Fruit fly (Drosophila melanogaster) whole organism, prepupa: Measurements from ENCODE around the gene Polr3D.

ENCODE experiments used
- Blimp-1 ChIP-seq: fragments of 200-800 bp; sonication (Bioruptor generic); optimal IDR thresholded peaks from 3 replicates; lab custom pipeline; 2017; ENCODE audit warnings: missing biosample characterization, missing genetic modification characterization, mild to moderate bottlenecking, moderate library complexity, missing genetic modification reagents
- CG10631 ChIP-seq: fragments of 200-800 bp; sonication (Bioruptor generic); optimal IDR thresholded peaks from 2 replicates; lab custom pipeline; 2016; ENCODE audit warnings: missing biosample characterization, missing genetic modification characterization
- CG10669 ChIP-seq: fragments of 200-800 bp; sonication (Bioruptor generic); optimal IDR thresholded peaks from 3 replicates; lab custom pipeline; 2018; ENCODE audit warnings: missing biosample characterization, mild to moderate bottlenecking, missing genetic modification characterization, moderate library complexity
- CG11294 ChIP-seq: fragments of 200-800 bp; sonication (Bioruptor generic); IDR thresholded peaks from 2 replicates; pipeline ENCODE4 v1.3.6; 2022; ENCODE audit warnings: missing biosample characterization, missing genetic modification characterization
- CG11762 ChIP-seq: fragments of 200-800 bp; sonication (Bioruptor generic); optimal IDR thresholded peaks from 3 replicates; lab custom pipeline; 2016; ENCODE audit warnings: missing biosample characterization, missing genetic modification characterization; ENCODE audit not compliant: insufficient read depth
- CG11902 ChIP-seq: fragments of 200-800 bp; sonication (Bioruptor generic); optimal IDR thresholded peaks from 3 replicates; lab custom pipeline; 2016; ENCODE audit warnings: missing biosample characterization, missing genetic modification characterization
- CG15336 ChIP-seq: fragments of 200-800 bp; sonication (Bioruptor generic); IDR thresholded peaks from 2 replicates; pipeline ENCODE4 v1.3.6; 2022; ENCODE audit warnings: missing biosample characterization, missing genetic modification characterization
- CG1621 ChIP-seq: fragments of 200-800 bp; sonication (Bioruptor generic); optimal IDR thresholded peaks from 3 replicates; lab custom pipeline; 2018; ENCODE audit warnings: missing biosample characterization, mild to moderate bottlenecking, missing genetic modification characterization
- CG16779 ChIP-seq: fragments of 200-800 bp; sonication (Bioruptor generic); optimal IDR thresholded peaks from 3 replicates; lab custom pipeline; 2017; ENCODE audit warnings: missing biosample characterization, mild to moderate bottlenecking, missing genetic modification characterization
- CG3032 ChIP-seq: fragments of 200-800 bp; optimal IDR thresholded peaks from 2 replicates; lab custom pipeline; 2019; ENCODE audit warnings: missing biosample characterization, mild to moderate bottlenecking, missing genetic modification characterization, moderate library complexity
- CG31627 ChIP-seq: fragments of 200-800 bp; sonication (Bioruptor generic); optimal IDR thresholded peaks from 3 replicates; lab custom pipeline; 2016; ENCODE audit warnings: missing biosample characterization, missing genetic modification characterization
- CG34406 ChIP-seq: fragments of 200-800 bp; sonication (Bioruptor generic); optimal IDR thresholded peaks from 3 replicates; lab custom pipeline; 2016; ENCODE audit warnings: missing biosample characterization, missing genetic modification characterization
- CG3919 ChIP-seq: fragments of 200-800 bp; sonication (Bioruptor generic); optimal IDR thresholded peaks from 3 replicates; lab custom pipeline; 2016; ENCODE audit warnings: missing biosample characterization, missing genetic modification characterization
- CG6163 ChIP-seq: fragments of 200-800 bp; sonication (Bioruptor generic); IDR thresholded peaks from 3 replicates; pipeline ENCODE4 v1.3.6; 2022; ENCODE audit warnings: missing biosample characterization, missing genetic modification characterization
- CG6276 ChIP-seq: fragments of 200-800 bp; sonication (Bioruptor generic); optimal IDR thresholded peaks from 2 replicates; lab custom pipeline; 2017; ENCODE audit warnings: missing biosample characterization, mild to moderate bottlenecking, missing genetic modification characterization
- CG6792 ChIP-seq: fragments of 200-800 bp; sonication (Bioruptor generic); optimal IDR thresholded peaks from 3 replicates; lab custom pipeline; 2016; ENCODE audit warnings: missing biosample characterization, missing genetic modification characterization
- CG6808 ChIP-seq: fragments of 200-800 bp; sonication (Bioruptor generic); optimal IDR thresholded peaks from 3 replicates; lab custom pipeline; 2017; ENCODE audit warnings: missing biosample characterization, missing genetic modification characterization, mild to moderate bottlenecking, moderate library complexity, missing genetic modification reagents
- CG6854 ChIP-seq: fragments of 200-800 bp; sonication (Bioruptor generic); optimal IDR thresholded peaks from 2 replicates; lab custom pipeline; 2017; ENCODE audit warnings: missing biosample characterization, mild to moderate bottlenecking, missing genetic modification characterization
- CG8119 ChIP-seq: fragments of 200-800 bp; sonication (Bioruptor generic); IDR thresholded peaks from 3 replicates; pipeline ENCODE4 v1.3.6; 2022; ENCODE audit warnings: missing biosample characterization, missing genetic modification characterization
- CG9139 ChIP-seq: fragments of 200-800 bp; sonication (Bioruptor generic); optimal IDR thresholded peaks from 3 replicates; lab custom pipeline; 2017; ENCODE audit warnings: missing biosample characterization, mild to moderate bottlenecking, missing genetic modification characterization
- Eip75B ChIP-seq: fragments of 200-800 bp; sonication (Bioruptor generic); optimal IDR thresholded peaks from 3 replicates; lab custom pipeline; 2016; ENCODE audit warnings: missing biosample characterization, missing genetic modification characterization
- Eip78C ChIP-seq: fragments of 200-800 bp; sonication (Bioruptor generic); peaks from one replicate; lab custom pipeline; 2016; ENCODE audit warnings: missing biosample characterization, missing genetic modification characterization
- Eip93F ChIP-seq: fragments of 200-800 bp; sonication (Bioruptor generic); optimal IDR thresholded peaks from 2 replicates; lab custom pipeline; 2016; ENCODE audit warnings: missing biosample characterization, mild to moderate bottlenecking, missing genetic modification characterization
- Ets21C ChIP-seq: fragments of 200-800 bp; sonication (Bioruptor generic); optimal IDR thresholded peaks from 3 replicates; lab custom pipeline; 2016; ENCODE audit warnings: missing biosample characterization, missing genetic modification characterization
- Ets96B ChIP-seq: fragments of 200-800 bp; optimal IDR thresholded peaks from 2 replicates; lab custom pipeline; 2019; ENCODE audit warnings: missing biosample characterization, mild to moderate bottlenecking, missing genetic modification characterization, moderate library complexity
- Gug ChIP-seq: fragments of 200-800 bp; sonication (Bioruptor generic); IDR thresholded peaks from 2 replicates; pipeline ENCODE4 v1.3.6; 2022; ENCODE audit warnings: missing biosample characterization, missing genetic modification characterization
- Hr38 ChIP-seq: sonication (Bioruptor generic); optimal IDR thresholded peaks from 2 replicates; lab custom pipeline; 2016; ENCODE audit warnings: missing biosample characterization, missing genetic modification characterization
- Hr39 ChIP-seq: fragments of 200-800 bp; sonication (Bioruptor generic); optimal IDR thresholded peaks from 2 replicates; lab custom pipeline; 2016; ENCODE audit warnings: missing biosample characterization, missing genetic modification characterization
- Lpt ChIP-seq: fragments of 200-800 bp; sonication (Bioruptor generic); optimal IDR thresholded peaks from 3 replicates; lab custom pipeline; 2016; ENCODE audit warnings: missing biosample characterization, missing genetic modification characterization
- OdsH ChIP-seq: fragments of 200-800 bp; sonication (Bioruptor generic); optimal IDR thresholded peaks from 3 replicates; lab custom pipeline; 2016; ENCODE audit warnings: missing biosample characterization, missing genetic modification characterization
- Smox ChIP-seq: fragments of 200-800 bp; sonication (Bioruptor generic); optimal IDR thresholded peaks from 3 replicates; lab custom pipeline; 2016; ENCODE audit warnings: missing biosample characterization, missing genetic modification characterization
- Sox102F ChIP-seq: fragments of 200-800 bp; sonication (Bioruptor generic); optimal IDR thresholded peaks from 2 replicates; lab custom pipeline; 2016; ENCODE audit warnings: missing biosample characterization, mild to moderate bottlenecking, missing genetic modification characterization
- Sox15 ChIP-seq: fragments of 200-800 bp; sonication (Bioruptor generic); optimal IDR thresholded peaks from 3 replicates; lab custom pipeline; 2016; ENCODE audit warnings: missing biosample characterization, missing genetic modification characterization
- acj6 ChIP-seq: fragments of 200-800 bp; sonication (Bioruptor generic); optimal IDR thresholded peaks from 3 replicates; lab custom pipeline; 2016; ENCODE audit warnings: missing biosample characterization, missing genetic modification characterization
- cyc ChIP-seq: fragments of 200-800 bp; sonication (Bioruptor generic); optimal IDR thresholded peaks from 3 replicates; lab custom pipeline; 2016; ENCODE audit warnings: missing biosample characterization, missing genetic modification characterization
- dsx ChIP-seq: fragments of 200-800 bp; optimal IDR thresholded peaks from 3 replicates; lab custom pipeline; 2019; ENCODE audit warnings: missing biosample characterization, mild to moderate bottlenecking, missing genetic modification characterization, moderate library complexity; ENCODE audit not compliant: poor library complexity, severe bottlenecking
- fd59A ChIP-seq: fragments of 200-800 bp; sonication (Bioruptor generic); optimal IDR thresholded peaks from 2 replicates; lab custom pipeline; 2017; ENCODE audit warnings: missing biosample characterization, mild to moderate bottlenecking, missing genetic modification characterization, missing genetic modification reagents
- fkh ChIP-seq: fragments of 200-800 bp; sonication (Bioruptor generic); optimal IDR thresholded peaks from 3 replicates; lab custom pipeline; 2017; ENCODE audit warnings: missing biosample characterization, mild to moderate bottlenecking, missing genetic modification characterization, moderate library complexity
- salr ChIP-seq, 2 experiments: fragments of 200-800 bp; sonication (Bioruptor generic); optimal IDR thresholded peaks; 3 replicates each; lab custom pipeline; 2016 to 2018; ENCODE audit warnings: missing biosample characterization in 2 of 2, missing genetic modification characterization in 2 of 2, mild to moderate bottlenecking in 1 of 2
- spab ChIP-seq: fragments of 200-800 bp; sonication (Bioruptor generic); optimal IDR thresholded peaks from 2 replicates; lab custom pipeline; 2017; ENCODE audit warnings: missing biosample characterization, mild to moderate bottlenecking, missing genetic modification characterization, missing genetic modification reagents
- ss ChIP-seq, 2 experiments: fragments of 200-800 bp; sonication (Bioruptor generic); optimal IDR thresholded peaks; 2 replicates in 1 of 2; 3 replicates in 1 of 2; lab custom pipeline; 2017 to 2018; ENCODE audit warnings: mild to moderate bottlenecking in 2 of 2, missing biosample characterization in 2 of 2, missing genetic modification characterization in 2 of 2, moderate library complexity in 1 of 2
- svp ChIP-seq: fragments of 200-800 bp; sonication (Bioruptor generic); peaks from one replicate; lab custom pipeline; 2016; ENCODE audit warnings: missing biosample characterization, missing genetic modification characterization

Gene Polr3D

DNA sequence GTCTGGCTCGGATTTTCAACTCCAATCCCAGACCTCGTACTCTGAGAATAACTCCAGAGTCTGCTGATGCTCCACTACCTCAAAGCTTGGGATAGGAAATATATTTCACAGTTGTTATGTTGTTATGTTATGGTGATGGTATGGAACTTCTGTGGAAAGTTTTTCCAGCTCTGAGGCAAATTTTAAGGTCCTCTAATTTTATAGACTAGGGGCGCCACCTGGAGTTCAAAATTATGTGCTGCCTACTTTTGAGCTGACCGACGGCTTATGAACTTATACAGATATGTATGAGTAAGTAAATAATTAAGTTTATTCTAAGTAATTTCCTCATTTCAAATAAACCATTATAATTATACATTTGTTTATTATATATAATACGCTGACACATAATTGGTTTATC, 26.0 kb downstream of the Polr3D start:
- TF ChIP-seq Eip78C (GFP tag; lab: Kevin White, UChicago) (peak; percentile 57), svp (GFP tag; lab: Kevin White, UChicago) (peak; percentile 73), salr (GFP tag; optimal IDR thresholded peaks at IDR 0.05; lab: Kevin White, UChicago) (no peak)

DNA sequence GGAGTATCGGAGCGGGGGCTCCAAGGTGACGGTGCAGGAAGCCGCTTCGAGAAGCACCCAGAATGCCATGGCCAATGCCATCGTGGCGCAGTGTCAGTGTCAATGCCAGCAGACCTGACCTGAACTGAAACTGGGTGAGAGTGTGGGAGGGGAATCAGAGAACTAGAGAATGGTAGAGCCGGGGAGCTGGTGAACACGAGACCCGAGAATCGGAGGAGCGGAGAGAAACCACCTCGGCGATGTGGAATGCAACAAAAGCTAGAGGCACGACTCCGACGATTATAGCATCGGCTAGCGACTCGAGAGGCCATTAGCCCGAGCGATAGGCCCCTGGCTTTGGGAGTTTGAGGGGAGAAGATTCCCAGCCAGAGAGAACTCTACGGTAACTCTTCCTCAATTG, 27.4 kb downstream of the Polr3D start:
- TF ChIP-seq svp (GFP tag; lab: Kevin White, UChicago) (no peak), CG8119 (GFP tag; lab: Robert Waterston, UW) (0 out of 3 replicates have a peak, but pooled peaks have one; percentile 15), OdsH (GFP tag; lab: Kevin White, UChicago) (no peak), CG31627 (GFP tag; lab: Kevin White, UChicago) (no peak), CG6808 (GFP tag; lab: Kevin White, UChicago) (no peak), CG1621 (tag; lab: Kevin White, UChicago) (no peak), CG34406 (GFP tag; lab: Kevin White, UChicago) (no peak), Lpt (peak; percentile 63), spab (no peak), dsx (GFP tag; lab: Kevin White, UChicago) (no peak), CG11902 (GFP tag; lab: Kevin White, UChicago) (no peak), ss (GFP tag; optimal IDR thresholded peaks at IDR 0.05; lab: Kevin White, UChicago) (peak in 1 of 2 experiments; percentile 40), CG6163 (GFP tag; lab: Robert Waterston, UW) (peak; percentile 44; the same call in 1 of the 3 replicates), CG16779 (tag; lab: Kevin White, UChicago) (no peak), CG11762 (no peak), Ets21C (GFP tag; lab: Kevin White, UChicago) (no peak), CG11294 (GFP tag; lab: Robert Waterston, UW) (no peak), Eip75B (GFP tag; lab: Kevin White, UChicago) (peak; percentile 19)

- TF ChIP-seq Sox102F (GFP tag; lab: Kevin White, UChicago) (no peak), cyc (GFP tag; lab: Kevin White, UChicago) (no peak), CG10631 (GFP tag; lab: Kevin White, UChicago) (peak; percentile 15), CG3919 (GFP tag; lab: Kevin White, UChicago) (peak; percentile 17), spab (peak; percentile 14), salr (GFP tag; optimal IDR thresholded peaks at IDR 0.05; lab: Kevin White, UChicago) (peak in 1 of 2 experiments; percentile 53), acj6 (GFP tag; lab: Kevin White, UChicago) (peak; percentile 3), CG10669 (GFP tag; lab: Kevin White, UChicago) (peak; percentile 39), Sox15 (GFP tag; lab: Kevin White, UChicago) (no peak), svp (GFP tag; lab: Kevin White, UChicago) (peak; percentile 11), fd59A (GFP tag; lab: Kevin White, UChicago) (peak; percentile 11), CG6808 (GFP tag; lab: Kevin White, UChicago) (peak; percentile 28), Gug (GFP tag; lab: Robert Waterston, UW) (no peak), Eip78C (GFP tag; lab: Kevin White, UChicago) (peak; percentile 70), CG3032 (tag; lab: Kevin White, UChicago) (peak; percentile 2)
Observed at dm6 chr3L:18081494-18081893, 27.9 kb downstream of the Polr3D start.

DNA sequence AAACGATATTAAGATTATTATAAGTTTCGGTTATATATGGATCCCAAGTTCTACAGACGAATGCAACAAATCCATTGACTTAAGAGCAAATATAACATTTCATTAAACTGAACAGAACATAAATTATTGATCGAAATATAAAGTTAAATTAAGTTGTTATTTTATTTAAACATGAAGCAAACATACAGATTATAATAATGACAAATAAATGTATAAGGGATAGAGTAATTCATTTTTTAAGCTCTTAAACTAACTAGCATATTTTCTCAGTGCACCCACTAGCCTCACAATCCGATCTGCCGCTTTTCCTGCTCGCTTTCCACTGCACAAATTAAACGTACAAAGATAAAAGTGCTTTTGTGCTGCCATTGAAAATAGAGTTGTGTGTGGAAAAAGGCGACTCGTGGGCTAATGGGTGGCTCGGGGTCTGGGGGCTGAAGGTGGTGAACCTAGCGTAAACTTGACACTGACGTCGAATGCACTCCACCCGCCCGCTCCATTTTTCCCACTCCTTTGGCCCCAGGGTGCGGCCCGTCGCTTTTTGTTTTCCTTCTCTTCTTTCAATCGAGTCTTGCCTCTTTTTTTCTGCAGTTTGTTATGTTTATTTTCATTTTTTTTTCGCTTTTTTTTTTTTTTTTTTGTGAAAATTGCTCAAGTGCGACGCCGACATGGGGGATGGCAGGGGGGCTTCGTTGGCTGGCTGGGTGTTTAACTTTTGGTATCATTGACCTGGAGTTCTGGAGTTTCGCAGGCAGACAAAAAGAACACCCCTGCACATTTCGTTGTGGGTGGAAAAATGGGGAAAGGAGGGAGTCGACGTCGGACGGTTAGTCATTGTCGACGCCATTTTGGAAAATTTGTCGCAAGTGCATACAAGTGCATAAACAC, 29.5 kb downstream of the Polr3D start:
- TF ChIP-seq CG31627 (GFP tag; lab: Kevin White, UChicago) (no peak), svp (GFP tag; lab: Kevin White, UChicago) (peak; percentile 51), CG6276 (peak; percentile 65), Smox (GFP tag; lab: Kevin White, UChicago) (no peak), CG15336 (GFP tag; lab: Robert Waterston, UW) (peak; percentile 68), Eip93F (GFP tag; lab: Kevin White, UChicago) (no peak), fkh (GFP tag; lab: Kevin White, UChicago) (no peak), Sox15 (GFP tag; lab: Kevin White, UChicago) (no peak), CG6854 (peak; percentile 53), CG1621 (tag; lab: Kevin White, UChicago) (peak; percentile 42), spab (peak; percentile 75), Blimp-1 (no peak), Hr39 (GFP tag; lab: Kevin White, UChicago) (no peak), CG16779 (tag; lab: Kevin White, UChicago) (peak; percentile 87), Hr38 (GFP tag; lab: Kevin White, UChicago) (no peak), Eip75B (GFP tag; lab: Kevin White, UChicago) (peak; percentile 37), CG6792 (GFP tag; lab: Kevin White, UChicago) (peak; percentile 41), Gug (GFP tag; lab: Robert Waterston, UW) (peak; percentile 68), CG9139 (GFP tag; lab: Kevin White, UChicago) (peak; percentile 88), Ets96B (tag; lab: Kevin White, UChicago) (peak; percentile 79), Sox102F (GFP tag; lab: Kevin White, UChicago) (peak; percentile 35)
